Worm (Caenorhabditis elegans) whole organism, L3 larva: Measurements from ENCODE around the gene Y50E8A.5.

Experiments
- R02D3.7 ChIP-seq: fragments of 150-350 bp; optimal IDR thresholded peaks from 2 replicates; lab custom pipeline; 2014; ENCODE audit warnings: missing biosample characterization, missing genetic modification characterization
- ZK546.5 ChIP-seq: sonication (generic microtip); optimal IDR thresholded peaks from 2 replicates; lab custom pipeline; 2017; ENCODE audit warnings: missing biosample characterization, missing genetic modification characterization
- aly-2 ChIP-seq: fragments of 150-350 bp; optimal IDR thresholded peaks from 2 replicates; lab custom pipeline; 2014; ENCODE audit warnings: missing biosample characterization, missing genetic modification characterization
- ama-1 ChIP-seq: fragments of 150-350 bp; optimal IDR thresholded peaks from 2 replicates; lab custom pipeline; 2018
- ceh-16 ChIP-seq: sonication (generic microtip); optimal IDR thresholded peaks from 2 replicates; lab custom pipeline; 2017; ENCODE audit warnings: missing biosample characterization, missing genetic modification characterization
- ceh-28 ChIP-seq: fragments of 150-350 bp; optimal IDR thresholded peaks from 2 replicates; lab custom pipeline; 2014; ENCODE audit warnings: missing biosample characterization, missing genetic modification reagents, missing genetic modification characterization
- ceh-82 ChIP-seq: fragments of 150-350 bp; optimal IDR thresholded peaks from 2 replicates; lab custom pipeline; 2014; ENCODE audit warnings: missing biosample characterization, missing genetic modification characterization
- ceh-9 ChIP-seq: sonication (generic microtip); optimal IDR thresholded peaks from 2 replicates; lab custom pipeline; 2018; ENCODE audit warnings: missing biosample characterization, missing genetic modification characterization
- daf-12 ChIP-seq: fragments of 150-350 bp; optimal IDR thresholded peaks from 2 replicates; lab custom pipeline; 2014; ENCODE audit warnings: missing biosample characterization, missing genetic modification reagents, missing genetic modification characterization
- egl-27 ChIP-seq: sonication (generic microtip); optimal IDR thresholded peaks from 4 replicates; lab custom pipeline; 2017; ENCODE audit warnings: missing biosample characterization, missing genetic modification reagents, missing genetic modification characterization
- egl-5 ChIP-seq: fragments of 150-350 bp; optimal IDR thresholded peaks from 2 replicates; lab custom pipeline; 2017; ENCODE audit warnings: missing biosample characterization, missing genetic modification reagents, missing genetic modification characterization, inconsistent platforms
- elt-3 ChIP-seq, 3 experiments: fragments of 150-350 bp in 1 of 3; sonication (generic microtip) in 2 of 3; optimal IDR thresholded peaks; 2 replicates in 2 of 3; 4 replicates in 1 of 3; lab custom pipeline; 2014 to 2017; ENCODE audit warnings: missing biosample characterization in 3 of 3, missing genetic modification characterization in 3 of 3
- eor-1 ChIP-seq, 2 experiments: fragments of 150-350 bp; optimal IDR thresholded peaks; 2 replicates each; lab custom pipeline; 2014 to 2018; ENCODE audit warnings: missing biosample characterization in 2 of 2, missing genetic modification characterization in 2 of 2
- fkh-10 ChIP-seq: sonication (generic microtip); optimal IDR thresholded peaks from 2 replicates; lab custom pipeline; 2017; ENCODE audit warnings: missing biosample characterization, missing genetic modification reagents, missing genetic modification characterization
- hmg-11 ChIP-seq: sonication (generic microtip); optimal IDR thresholded peaks from 2 replicates; lab custom pipeline; 2016; ENCODE audit warnings: missing genetic modification characterization, missing compliant biosample characterization
- lin-15B ChIP-seq: fragments of 150-350 bp; optimal IDR thresholded peaks from 2 replicates; lab custom pipeline; 2014; ENCODE audit warnings: missing biosample characterization, missing genetic modification characterization
- lin-39 ChIP-seq: fragments of 150-350 bp; optimal IDR thresholded peaks from 2 replicates; lab custom pipeline; 2018; ENCODE audit warnings: missing biosample characterization, missing genetic modification reagents, missing genetic modification characterization
- lsy-12 ChIP-seq: sonication (generic microtip); optimal IDR thresholded peaks from 2 replicates; lab custom pipeline; 2016; ENCODE audit warnings: mild to moderate bottlenecking, missing genetic modification characterization, missing compliant biosample characterization
- mdl-1 ChIP-seq: fragments of 150-350 bp; optimal IDR thresholded peaks from 2 replicates; lab custom pipeline; 2014; ENCODE audit warnings: missing biosample characterization, missing genetic modification characterization
- nfya-1 ChIP-seq: sonication (generic microtip); optimal IDR thresholded peaks from 2 replicates; lab custom pipeline; 2017; ENCODE audit warnings: missing genetic modification characterization, mild to moderate bottlenecking, missing compliant biosample characterization, antibody characterized with exemption, moderate library complexity; ENCODE audit not compliant: insufficient read depth
- nhr-11 ChIP-seq: fragments of 150-350 bp; optimal IDR thresholded peaks from 2 replicates; lab custom pipeline; 2014; ENCODE audit warnings: missing biosample characterization, missing genetic modification characterization
- nhr-12 ChIP-seq: fragments of 150-350 bp; optimal IDR thresholded peaks from 2 replicates; lab custom pipeline; 2014; ENCODE audit warnings: missing biosample characterization, missing genetic modification characterization
- nhr-23 ChIP-seq: fragments of 150-350 bp; optimal IDR thresholded peaks from 2 replicates; lab custom pipeline; 2014; ENCODE audit warnings: missing biosample characterization, missing genetic modification reagents, missing genetic modification characterization
- nhr-28 ChIP-seq: fragments of 150-350 bp; optimal IDR thresholded peaks from 2 replicates; lab custom pipeline; 2014; ENCODE audit warnings: missing biosample characterization, missing genetic modification characterization
- nhr-43 ChIP-seq: sonication (generic microtip); optimal IDR thresholded peaks from 2 replicates; lab custom pipeline; 2016; ENCODE audit warnings: mild to moderate bottlenecking, missing genetic modification characterization, missing compliant biosample characterization; ENCODE audit not compliant: poor library complexity, severe bottlenecking
- nhr-67 ChIP-seq: fragments of 150-350 bp; optimal IDR thresholded peaks from 2 replicates; lab custom pipeline; 2014; ENCODE audit warnings: missing biosample characterization, missing genetic modification characterization
- nhr-76 ChIP-seq: fragments of 150-350 bp; sonication (generic microtip); optimal IDR thresholded peaks from 5 replicates; lab custom pipeline; 2014; ENCODE audit warnings: missing biosample characterization, missing genetic modification characterization
- nhr-77 ChIP-seq: fragments of 150-350 bp; optimal IDR thresholded peaks from 2 replicates; lab custom pipeline; 2014; ENCODE audit warnings: missing biosample characterization, missing genetic modification characterization
- snpc-4 ChIP-seq: fragments of 150-350 bp; optimal IDR thresholded peaks from 2 replicates; lab custom pipeline; 2014; ENCODE audit warnings: missing biosample characterization, missing genetic modification characterization
- unc-62 ChIP-seq: fragments of 150-350 bp; sonication (generic microtip); optimal IDR thresholded peaks from 4 replicates; lab custom pipeline; 2014; ENCODE audit warnings: missing biosample characterization, missing genetic modification reagents, missing genetic modification characterization

Y50E8A.5 gene

ce11 chrV:14729343-14729742 lies 7.4 kb downstream of the Y50E8A.5 start, which contains the start of gene oig-3:
Gene oig-3 (plus strand): TSS chrV:14729643.
- TF ChIP-seq lin-39 (no peak), egl-27 (tag; lab: Kevin White, UChicago) (no peak), egl-5 (no peak), ama-1 (lab: Kevin White, UChicago) (no peak), aly-2 (tag; lab: Kevin White, UChicago) (no peak), nhr-12 (no peak), mdl-1 (tag; lab: Kevin White, UChicago) (no peak), ZK546.5 (tag; lab: Kevin White, UChicago) (no peak), lsy-12 (tag; lab: Kevin White, UChicago) (no peak)

ce11 chrV:14728754-14729153 lies 8.0 kb downstream of the Y50E8A.5 start, which contains the start of gene Y50E8A.2:
Gene Y50E8A.2 (minus strand): TSS chrV:14728854.
- TF ChIP-seq nhr-11 (tag; lab: Kevin White, UChicago) (no peak), nhr-23 (tag; lab: Kevin White, UChicago) (no peak)
- TF ChIP-seq, all 47 proteins: peak for 0

ce11 chrV:14726596-14726995 lies 10.2 kb downstream of the Y50E8A.5 start, which contains the start of gene Y50E8A.1:
Gene Y50E8A.1 (plus strand): TSS chrV:14726896.
- TF ChIP-seq daf-12 (tag; lab: Kevin White, UChicago) (no peak), fkh-10 (GFP tag; lab: Kevin White, UChicago) (no peak), R02D3.7 (no peak), ceh-82 (tag; lab: Kevin White, UChicago) (no peak), unc-62 (GFP tag; lab: Kevin White, UChicago) (no peak), hmg-11 (tag; lab: Kevin White, UChicago) (no peak), nhr-67 (tag; lab: Kevin White, UChicago) (no peak), egl-5 (no peak)

ce11 chrV:14725409-14725808 lies 11.3 kb downstream of the Y50E8A.5 start:
- TF ChIP-seq eor-1 (tag; optimal IDR thresholded peaks at IDR 0.05; lab: Kevin White, UChicago): no peak
- no peak for TF ChIP-seq nhr-11 (tag; lab: Kevin White, UChicago)
- no peak for TF ChIP-seq nhr-77
- no peak for TF ChIP-seq ceh-16 (tag; lab: Kevin White, UChicago)
- no peak for TF ChIP-seq lin-15B
- peak; percentile 57 for TF ChIP-seq nhr-43 (tag; lab: Kevin White, UChicago)
- no peak for TF ChIP-seq egl-27 (tag; lab: Kevin White, UChicago)
- TF ChIP-seq aly-2 (tag; lab: Kevin White, UChicago): no peak

ce11 chrV:14723020-14723419 lies 13.7 kb downstream of the Y50E8A.5 start, which contains the start of gene R08A2.7:
Gene R08A2.7 (plus strand): TSS chrV:14723320.
- TF ChIP-seq lin-39: no peak
- TF ChIP-seq egl-5: no peak

- TF ChIP-seq egl-27 (tag; lab: Kevin White, UChicago) (no peak), nfya-1 (tag; lab: Kevin White, UChicago) (no peak), nhr-28 (tag; lab: Kevin White, UChicago) (no peak), eor-1 (tag; optimal IDR thresholded peaks at IDR 0.05; lab: Kevin White, UChicago) (no peak), ceh-28 (tag; lab: Kevin White, UChicago) (no peak), nhr-76 (tag; lab: Kevin White, UChicago) (no peak), hmg-11 (tag; lab: Kevin White, UChicago) (no peak), egl-5 (no peak), snpc-4 (no peak), nhr-43 (tag; lab: Kevin White, UChicago) (no peak), ceh-16 (tag; lab: Kevin White, UChicago) (no peak), nhr-12 (no peak), mdl-1 (tag; lab: Kevin White, UChicago) (no peak), ceh-9 (tag; lab: Kevin White, UChicago) (no peak), elt-3 (tag; optimal IDR thresholded peaks at IDR 0.05; lab: Kevin White, UChicago) (no peak)
- TF ChIP-seq, all 47 proteins: peak for 0
These were observed 17.3 kb downstream of the Y50E8A.5 start, which contains the start of gene R08A2.1 for ce11 chrV:14719491-14719890. Gene R08A2.1 (minus strand): TSS chrV:14719591.
